Worm (Caenorhabditis elegans) whole organism, dauer: Measurements from ENCODE around the gene ergi-1.

ENCODE experiments used
- unc-62 ChIP-seq: sonication (generic microtip); optimal IDR thresholded peaks from 2 replicates; lab custom pipeline; 2017; ENCODE audit warnings: missing biosample characterization, missing genetic modification reagents, missing genetic modification characterization

Gene ergi-1

ce11 chrX:2035172-2035571 is at the start of gene ergi-1:
TSS of gene ergi-1 (minus strand) at chrX:2035272.
- no peak for TF ChIP-seq unc-62 (GFP tag; lab: Kevin White, UChicago)

ce11 chrX:2084019-2084418 is 48.9 kb upstream of the ergi-1 start, which contains the start of gene F49H12.3:
TSS of gene F49H12.3 (plus strand) at chrX:2084375.
- no peak for TF ChIP-seq unc-62 (GFP tag; lab: Kevin White, UChicago)

ce11 chrX:2079536-2079935 is 44.5 kb upstream of the ergi-1 start, which contains the start of gene F49H12.4:
TSS of gene F49H12.4 (plus strand) at chrX:2079836.
- no peak for TF ChIP-seq unc-62 (GFP tag; lab: Kevin White, UChicago)

ce11 chrX:2078822-2079221 is 43.8 kb upstream of the ergi-1 start:
- TF ChIP-seq unc-62 (GFP tag; lab: Kevin White, UChicago) = no peak

DNA sequence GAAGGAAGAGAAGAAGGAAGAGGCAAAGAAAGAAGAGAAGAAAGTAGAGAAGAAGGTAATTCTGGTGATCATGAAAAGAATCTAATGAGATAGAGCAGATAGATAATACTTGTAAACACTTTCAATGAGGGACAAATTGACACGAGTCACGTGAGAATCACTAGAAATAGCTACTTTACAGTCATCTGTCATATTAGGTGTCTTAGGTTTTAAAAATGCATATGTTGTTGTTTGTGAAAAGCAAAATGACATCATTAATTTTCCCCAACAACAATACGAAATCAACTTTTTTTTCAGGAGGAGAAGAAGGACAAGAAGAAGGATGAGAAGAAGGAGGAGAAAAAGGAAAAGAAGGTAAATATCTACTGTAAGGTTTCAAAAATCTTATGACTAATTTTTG is 40.1 kb upstream of the ergi-1 start:
- no peak for TF ChIP-seq unc-62 (GFP tag; lab: Kevin White, UChicago)

- TF ChIP-seq unc-62 (GFP tag; lab: Kevin White, UChicago) = no peak
Measured at ce11 chrX:2074055-2074454, 39.0 kb upstream of the ergi-1 start, which contains the start of gene txdc-12.2. TSS of gene txdc-12.2 (plus strand) at chrX:2074450.

DNA sequence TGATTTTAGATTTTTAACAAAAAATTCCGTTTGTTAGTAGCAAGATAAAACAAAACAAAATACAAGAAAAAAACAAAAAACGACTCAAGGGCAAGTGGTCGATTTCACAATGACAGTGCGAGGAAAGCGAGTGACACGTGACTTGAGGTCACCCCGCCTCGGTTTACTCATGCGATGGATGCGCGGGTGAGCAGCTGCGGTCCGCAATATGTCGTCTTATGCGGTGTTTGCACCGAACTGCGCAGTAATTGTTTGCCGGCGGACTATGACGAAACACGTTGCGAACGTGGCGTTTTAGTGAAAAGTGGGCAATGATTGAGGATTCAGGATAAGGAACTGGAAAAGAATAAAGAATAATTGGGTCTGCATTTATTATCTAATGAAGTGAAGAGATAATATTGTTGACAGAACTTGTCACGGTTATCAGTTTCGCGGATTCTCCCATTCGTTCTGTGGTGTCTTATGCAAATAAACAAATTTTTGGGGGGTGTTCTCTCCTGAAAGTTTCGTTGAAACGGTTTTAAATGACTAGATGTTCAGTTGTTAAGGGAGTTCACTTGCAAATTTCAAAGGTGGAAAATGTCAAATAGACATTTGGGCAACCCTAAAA is 36.4 kb upstream of the ergi-1 start:
- no peak for TF ChIP-seq unc-62 (GFP tag; lab: Kevin White, UChicago)

ce11 chrX:2070418-2070996 is 35.4 kb upstream of the ergi-1 start, which contains the start of gene acl-4:
TSS of gene acl-4 (minus strand) at chrX:2070444.
- TF ChIP-seq unc-62 (GFP tag; lab: Kevin White, UChicago) = no peak

DNA sequence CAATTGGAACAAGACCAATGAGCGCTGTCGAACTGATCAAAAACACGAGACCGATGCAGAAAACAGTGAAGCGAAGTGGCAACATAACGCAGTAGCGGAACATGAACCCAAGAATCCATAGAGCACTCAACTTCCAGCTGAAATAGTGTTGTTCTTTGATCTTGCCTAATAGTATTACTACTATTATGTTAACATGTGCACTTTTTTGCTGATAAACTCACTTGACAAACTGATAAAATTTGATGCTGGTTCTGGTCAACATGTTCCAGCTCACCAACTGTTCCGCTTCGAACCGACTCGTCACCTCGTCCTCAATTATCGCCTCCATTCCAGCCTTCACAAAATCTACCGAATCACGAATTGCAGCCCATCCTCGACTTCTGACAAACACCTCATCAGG is 33.2 kb upstream of the ergi-1 start:
- no peak for TF ChIP-seq unc-62 (GFP tag; lab: Kevin White, UChicago)

ce11 chrX:2064730-2065129 is 29.7 kb upstream of the ergi-1 start, which contains the start of gene F49H12.7:
TSS of gene F49H12.7 (plus strand) at chrX:2065030.
- TF ChIP-seq unc-62 (GFP tag; lab: Kevin White, UChicago) = no peak

ce11 chrX:2051602-2052001 is 16.5 kb upstream of the ergi-1 start, which contains the start of gene Y102A11A.1:
TSS of gene Y102A11A.1 (plus strand) at chrX:2051824.
- no peak for TF ChIP-seq unc-62 (GFP tag; lab: Kevin White, UChicago)

ce11 chrX:2050212-2050611 is 15.1 kb upstream of the ergi-1 start:
- no peak for TF ChIP-seq unc-62 (GFP tag; lab: Kevin White, UChicago)

ce11 chrX:2048865-2049405 is 13.9 kb upstream of the ergi-1 start:
- no peak for TF ChIP-seq unc-62 (GFP tag; lab: Kevin White, UChicago)

ce11 chrX:2047208-2047946 is 12.3 kb upstream of the ergi-1 start:
- TF ChIP-seq unc-62 (GFP tag; lab: Kevin White, UChicago) = no peak

DNA sequence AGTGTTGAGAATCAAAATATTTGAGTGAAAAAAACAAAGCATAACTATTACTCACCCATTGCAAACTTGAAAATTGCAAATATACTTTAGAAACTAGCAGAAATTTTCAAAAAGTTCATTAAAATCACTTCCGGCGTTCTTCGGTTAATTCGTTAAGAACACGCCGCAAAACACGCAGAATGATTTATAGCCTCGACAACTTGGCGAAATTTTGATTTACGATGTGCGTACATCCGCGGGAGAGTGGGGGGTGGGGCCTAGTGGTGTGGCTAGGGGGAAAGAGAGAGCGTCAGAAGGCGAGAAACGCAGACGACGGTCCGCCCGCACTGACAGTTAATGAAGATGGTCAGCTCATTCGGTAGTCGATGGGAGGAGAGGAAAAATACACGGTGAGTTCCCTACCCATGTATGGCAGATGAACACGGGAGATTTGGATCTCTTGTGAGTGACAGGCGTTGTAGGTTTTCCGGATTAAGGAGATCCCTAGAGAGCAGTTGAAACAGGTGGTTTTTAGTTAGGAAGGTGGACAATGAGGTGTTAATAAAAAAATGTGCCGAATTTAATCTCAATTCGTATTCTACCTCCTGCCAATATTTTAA is 11.2 kb upstream of the ergi-1 start, which contains the start of gene igcm-4:
Gene igcm-4 (minus strand): TSS at position 237 of the 599 bp plus-strand sequence.
- no peak for TF ChIP-seq unc-62 (GFP tag; lab: Kevin White, UChicago)
